Fruit fly (Drosophila melanogaster) whole organism, embryonic: ENCODE measurements around the gene CG11811.

ENCODE experiments used
- ATbp ChIP-seq: fragments of 200-800 bp; sonication (Bioruptor generic); optimal IDR thresholded peaks from 2 replicates; lab custom pipeline; 2017; ENCODE audit warnings: missing biosample characterization, mild to moderate bottlenecking, missing genetic modification characterization, missing genetic modification reagents
- Bgb ChIP-seq: fragments of 200-800 bp; sonication (Bioruptor generic); IDR thresholded peaks from 2 replicates; pipeline ENCODE4 v1.3.6; 2022; ENCODE audit warnings: missing biosample characterization, missing genetic modification characterization; ENCODE audit not compliant: partially characterized antibody
- CG10366 ChIP-seq: fragments of 200-800 bp; sonication (Bioruptor generic); IDR thresholded peaks from 2 replicates; pipeline ENCODE4 v1.3.6; 2022; ENCODE audit warnings: missing biosample characterization, missing genetic modification characterization
- CG10565 ChIP-seq: fragments of 200-800 bp; sonication (Bioruptor generic); optimal IDR thresholded peaks from 3 replicates; lab custom pipeline; 2016; ENCODE audit warnings: missing biosample characterization, mild to moderate bottlenecking, missing genetic modification characterization
- Hmr ChIP-seq: fragments of 200-800 bp; sonication (Bioruptor generic); optimal IDR thresholded peaks from 3 replicates; lab custom pipeline; 2017; ENCODE audit warnings: mild to moderate bottlenecking, missing biosample characterization, missing genetic modification reagents, missing genetic modification characterization
- Oaz ChIP-seq: fragments of 200-800 bp; sonication (Bioruptor generic); IDR thresholded peaks from 2 replicates; pipeline ENCODE4 v1.3.6; 2022; ENCODE audit warnings: missing biosample characterization, missing genetic modification characterization
- dysf ChIP-seq: fragments of 200-800 bp; sonication (Bioruptor generic); IDR thresholded peaks from 3 replicates; pipeline ENCODE4 v1.3.6; 2022; ENCODE audit warnings: missing biosample characterization, missing genetic modification characterization
- fd64A ChIP-seq: fragments of 200-800 bp; sonication (Bioruptor generic); optimal IDR thresholded peaks from 3 replicates; lab custom pipeline; 2018; ENCODE audit warnings: missing biosample characterization, mild to moderate bottlenecking, missing genetic modification characterization
- stc ChIP-seq: fragments of 200-800 bp; sonication (Bioruptor generic); IDR thresholded peaks from 2 replicates; pipeline ENCODE4 v1.3.6; 2022; ENCODE audit warnings: missing biosample characterization, missing genetic modification characterization

DNA sequence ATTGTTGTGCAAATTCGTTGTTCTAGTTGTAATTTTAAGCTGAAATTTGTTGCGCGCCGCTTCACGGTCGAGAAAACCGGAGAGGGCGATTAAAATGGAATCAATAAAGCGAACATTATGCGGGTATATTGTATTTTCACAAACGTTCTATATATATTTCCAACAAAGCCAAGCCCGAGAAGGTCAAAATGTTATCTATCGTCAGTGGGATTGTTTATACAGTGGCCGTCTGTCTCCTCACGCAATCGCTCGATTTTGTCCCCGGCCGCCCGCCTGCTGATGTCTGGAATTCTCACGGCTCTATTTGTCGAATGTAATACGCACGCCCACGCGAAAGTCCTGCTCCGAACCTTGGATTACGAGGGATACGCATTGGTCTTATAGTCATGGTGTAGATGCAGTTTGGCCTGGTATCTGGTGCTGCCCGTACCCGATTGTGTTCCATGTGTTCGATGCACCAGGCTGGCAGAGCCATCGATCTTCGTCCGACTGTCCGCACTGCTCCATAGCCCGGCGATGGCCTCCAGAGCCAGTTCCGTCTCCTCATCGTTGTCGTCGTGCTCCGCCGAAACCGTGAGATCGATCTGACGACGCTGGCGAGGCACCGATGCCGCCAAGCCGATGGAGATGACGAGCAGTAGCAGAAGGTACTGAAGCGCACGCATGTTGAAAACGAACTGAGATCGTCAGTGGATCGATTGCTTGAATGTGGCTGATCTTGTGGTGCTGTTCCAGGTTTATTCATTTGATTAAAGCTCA, 1.8 kb downstream of the CG11811 start, which contains the start of gene CG33493:
- TF ChIP-seq Oaz (no peak), Bgb (GFP tag; lab: Robert Waterston, UW) (no peak), dysf (GFP tag; lab: Robert Waterston, UW) (no peak), fd64A (no peak), ATbp (GFP tag; lab: Kevin White, UChicago) (no peak), CG10565 (GFP tag; lab: Kevin White, UChicago) (no peak), Hmr (no peak), CG10366 (GFP tag; lab: Robert Waterston, UW) (no peak), stc (GFP tag; lab: Robert Waterston, UW) (no peak)
